Worm (Caenorhabditis elegans): ENCODE data around the gene C55A6.1.
"Not testable (repeated sequence)": the region's sequence is repeated elsewhere in the genome, so short reads cannot be mapped to it uniquely, and the experiment has no call there.

The C55A6.1 gene

ce11 chrV:11483580-11484092 lies 21.1 kb downstream of the C55A6.1 start, which contains the start of gene col-157:
TSS of gene col-157 (plus strand) at chrV:11484042.
- not testable (repeated sequence) for TF ChIP-seq W03F9.2, him-1, dao-5 (tag; optimal IDR thresholded peaks at IDR 0.05)

ce11 chrV:11480734-11481133 lies 24.0 kb downstream of the C55A6.1 start, which contains the start of gene T11F9.14:
TSS of gene T11F9.14 (minus strand) at chrV:11480834.
- TF ChIP-seq him-1, W03F9.2, dao-5 (tag; optimal IDR thresholded peaks at IDR 0.05): not testable (repeated sequence)

ce11 chrV:11479406-11479805 lies 25.4 kb downstream of the C55A6.1 start, which contains the start of gene T11F9.22:
TSS of gene T11F9.22 (plus strand) at chrV:11479706.
- TF ChIP-seq him-1 (tag; optimal IDR thresholded peaks at IDR 0.05) (no peak), dao-5 (tag; optimal IDR thresholded peaks at IDR 0.05) (no peak), W03F9.2 (tag; optimal IDR thresholded peaks at IDR 0.05) (no peak)

DNA sequence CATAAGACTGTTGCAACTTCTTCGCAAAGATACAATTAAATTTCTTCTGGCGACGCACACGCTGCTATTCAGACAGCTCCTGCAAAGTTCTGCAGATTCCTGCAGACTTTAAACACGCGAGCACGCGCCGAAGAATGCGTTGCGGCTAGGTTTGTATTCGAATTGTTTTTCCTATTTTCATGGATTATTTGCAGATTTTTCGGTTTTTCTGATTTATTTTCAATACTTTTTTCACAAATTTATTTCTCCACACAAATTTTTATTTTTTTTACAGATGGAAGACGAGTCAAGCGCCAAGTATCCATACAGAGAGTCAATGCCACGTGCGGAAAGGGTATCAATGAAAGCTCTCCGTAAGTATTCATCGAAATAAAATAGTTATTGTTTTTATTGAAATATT lies 29.1 kb downstream of the C55A6.1 start, which contains the start of gene T11F9.7:
TSS of gene T11F9.7 (plus strand) at position 301 of the 400 bp plus-strand sequence.
- TF ChIP-seq dao-5, him-1, W03F9.2 (tag; optimal IDR thresholded peaks at IDR 0.05): not testable (repeated sequence)

DNA sequence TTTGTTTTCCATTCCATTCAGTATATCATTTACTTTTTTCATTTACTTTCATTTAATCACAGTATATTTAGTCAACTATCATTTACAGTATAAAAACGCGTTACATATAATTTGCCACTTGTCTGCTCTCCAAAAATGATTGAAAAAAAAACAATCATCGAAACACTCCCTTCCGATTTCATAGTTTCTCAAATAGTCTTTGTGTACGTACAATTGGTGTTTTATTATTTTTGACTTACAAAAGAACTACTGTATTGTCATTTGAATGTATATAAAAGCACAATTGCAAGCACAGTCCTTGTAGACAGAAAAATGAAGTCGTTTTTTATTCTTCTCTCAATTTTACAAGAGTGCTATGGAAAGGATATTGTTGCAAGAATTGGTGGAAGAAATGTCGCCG lies 30.4 kb downstream of the C55A6.1 start, which contains the start of gene nas-22:
TSS of gene nas-22 (plus strand) at position 301 of the 400 bp plus-strand sequence.
- TF ChIP-seq him-1 (tag; optimal IDR thresholded peaks at IDR 0.05) (no peak), W03F9.2 (tag; optimal IDR thresholded peaks at IDR 0.05) (no peak), dao-5 (tag; optimal IDR thresholded peaks at IDR 0.05) (no peak)

- TF ChIP-seq W03F9.2 (tag; optimal IDR thresholded peaks at IDR 0.05) = no peak
- TF ChIP-seq him-1 (tag; optimal IDR thresholded peaks at IDR 0.05) = no peak
Observed at ce11 chrV:11472209-11472608, 32.6 kb downstream of the C55A6.1 start, which contains the start of the genes nas-20 and nas-21. TSS of gene nas-20 (minus strand) at chrV:11472309. TSS of gene nas-21 (plus strand) at chrV:11472564.

- TF ChIP-seq W03F9.2 (tag; optimal IDR thresholded peaks at IDR 0.05) (no peak), him-1 (tag; optimal IDR thresholded peaks at IDR 0.05) (no peak), dao-5 (tag; optimal IDR thresholded peaks at IDR 0.05) (no peak)
Observed at ce11 chrV:11470210-11470713, 34.5 kb downstream of the C55A6.1 start, which contains the start of gene aat-6. TSS of gene aat-6 (minus strand) at chrV:11470663.

ce11 chrV:11462963-11463453 lies 41.8 kb downstream of the C55A6.1 start, which contains the start of gene zipt-16:
TSS of gene zipt-16 (plus strand) at chrV:11463013.
- no peak for TF ChIP-seq him-1 (tag; optimal IDR thresholded peaks at IDR 0.05)

ce11 chrV:11459255-11459654 lies 45.5 kb downstream of the C55A6.1 start, which contains the start of gene T11F9.1:
TSS of gene T11F9.1 (plus strand) at chrV:11459555.
- TF ChIP-seq dao-5 (tag; optimal IDR thresholded peaks at IDR 0.05) = no peak
- no peak for TF ChIP-seq W03F9.2 (tag; optimal IDR thresholded peaks at IDR 0.05)
- TF ChIP-seq him-1 (tag; optimal IDR thresholded peaks at IDR 0.05) = no peak

- no peak for TF ChIP-seq him-1 (tag; optimal IDR thresholded peaks at IDR 0.05)
- no peak for TF ChIP-seq dao-5 (tag; optimal IDR thresholded peaks at IDR 0.05)
- TF ChIP-seq W03F9.2 (tag; optimal IDR thresholded peaks at IDR 0.05) = no peak
Observed at ce11 chrV:11454917-11455316, 49.9 kb downstream of the C55A6.1 start.

Measured in whole organism, L4/young adult.